Fruit fly (Drosophila melanogaster) whole organism, embryonic: ENCODE data around the gene CG7065.
A peak's percentile ranks its signal among the peaks of the same experiment; 100 is the strongest.

Experiments used
- B-H1 ChIP-seq: fragments of 200-800 bp; sonication (Bioruptor generic); IDR thresholded peaks from 3 replicates; pipeline ENCODE4 v1.3.6; 2022; ENCODE audit warnings: missing biosample characterization, missing genetic modification characterization
- BEAF-32 ChIP-seq: fragments of 200-800 bp; sonication (Bioruptor generic); optimal IDR thresholded peaks from 3 replicates; lab custom pipeline; 2017; ENCODE audit warnings: missing biosample characterization, missing genetic modification characterization, mild to moderate bottlenecking, moderate library complexity, missing genetic modification reagents
- Bgb ChIP-seq: fragments of 200-800 bp; sonication (Bioruptor generic); IDR thresholded peaks from 2 replicates; pipeline ENCODE4 v1.3.6; 2022; ENCODE audit warnings: missing biosample characterization, missing genetic modification characterization; ENCODE audit not compliant: partially characterized antibody
- Blimp-1 ChIP-seq: fragments of 200-800 bp; sonication (Bioruptor generic); optimal IDR thresholded peaks from 3 replicates; lab custom pipeline; 2018; ENCODE audit warnings: missing biosample characterization, missing genetic modification characterization, mild to moderate bottlenecking, moderate library complexity, missing genetic modification reagents
- CG10959 ChIP-seq: fragments of 200-800 bp; sonication (Bioruptor generic); IDR thresholded peaks from 2 replicates; pipeline ENCODE4 v1.3.6; 2022; ENCODE audit warnings: missing biosample characterization, missing genetic modification characterization
- CG11085 ChIP-seq: fragments of 200-800 bp; sonication (Bioruptor generic); IDR thresholded peaks from 2 replicates; pipeline ENCODE4 v1.3.6; 2022; ENCODE audit warnings: missing biosample characterization, missing genetic modification characterization
- CG12155 ChIP-seq: fragments of 200-800 bp; sonication (Bioruptor generic); optimal IDR thresholded peaks from 3 replicates; lab custom pipeline; 2016; ENCODE audit warnings: missing biosample characterization, missing genetic modification characterization
- CG13287 ChIP-seq: fragments of 200-800 bp; sonication (Bioruptor generic); IDR thresholded peaks from 2 replicates; pipeline ENCODE4 v1.3.6; 2022; ENCODE audit warnings: missing biosample characterization, missing genetic modification characterization; ENCODE audit not compliant: partially characterized antibody
- CG13894 ChIP-seq: fragments of 200-800 bp; sonication (Bioruptor generic); optimal IDR thresholded peaks from 3 replicates; lab custom pipeline; 2018; ENCODE audit warnings: missing biosample characterization, mild to moderate bottlenecking, missing genetic modification characterization, moderate library complexity
- CG1603 ChIP-seq: fragments of 200-800 bp; sonication (Bioruptor generic); optimal IDR thresholded peaks from 2 replicates; lab custom pipeline; 2019; ENCODE audit warnings: missing biosample characterization, mild to moderate bottlenecking, missing genetic modification characterization, moderate library complexity
- CG17385 ChIP-seq: fragments of 200-800 bp; sonication (Bioruptor generic); optimal IDR thresholded peaks from 3 replicates; lab custom pipeline; 2018; ENCODE audit warnings: missing biosample characterization, mild to moderate bottlenecking, missing genetic modification characterization
- CG1792 ChIP-seq: fragments of 200-800 bp; sonication (Bioruptor generic); optimal IDR thresholded peaks from 2 replicates; lab custom pipeline; 2016; ENCODE audit warnings: missing biosample characterization, missing genetic modification characterization
- CG18764 ChIP-seq: fragments of 200-800 bp; sonication (Bioruptor generic); optimal IDR thresholded peaks from 3 replicates; lab custom pipeline; 2016; ENCODE audit warnings: missing biosample characterization, missing genetic modification characterization
- CG2202 ChIP-seq: fragments of 200-800 bp; sonication (Bioruptor generic); optimal IDR thresholded peaks from 2 replicates; lab custom pipeline; 2018; ENCODE audit warnings: missing biosample characterization, mild to moderate bottlenecking, missing genetic modification characterization
- CG30020 ChIP-seq: fragments of 200-800 bp; optimal IDR thresholded peaks from 2 replicates; lab custom pipeline; 2019; ENCODE audit warnings: missing biosample characterization, mild to moderate bottlenecking, missing genetic modification characterization, moderate library complexity
- CG4707 ChIP-seq: fragments of 200-800 bp; sonication (Bioruptor generic); optimal IDR thresholded peaks from 2 replicates; lab custom pipeline; 2018; ENCODE audit warnings: missing biosample characterization, mild to moderate bottlenecking, missing genetic modification characterization, moderate library complexity
- CG4820 ChIP-seq: fragments of 200-800 bp; sonication (Bioruptor generic); optimal IDR thresholded peaks from 3 replicates; lab custom pipeline; 2016; ENCODE audit warnings: missing biosample characterization, missing genetic modification characterization
- CG6175 ChIP-seq: fragments of 200-800 bp; sonication (Bioruptor generic); IDR thresholded peaks from 3 replicates; pipeline ENCODE4 v1.3.6; 2022; ENCODE audit warnings: missing biosample characterization, missing genetic modification characterization
- CG6791 ChIP-seq: fragments of 200-800 bp; sonication (Bioruptor generic); IDR thresholded peaks from 3 replicates; pipeline ENCODE4 v1.3.6; 2022; ENCODE audit warnings: missing biosample characterization, missing genetic modification characterization; ENCODE audit not compliant: partially characterized antibody
- CG6854 ChIP-seq: fragments of 200-800 bp; sonication (Bioruptor generic); optimal IDR thresholded peaks from 3 replicates; lab custom pipeline; 2017; ENCODE audit warnings: missing biosample characterization, mild to moderate bottlenecking, missing genetic modification characterization
- CG8281 ChIP-seq: fragments of 200-800 bp; sonication (Bioruptor generic); optimal IDR thresholded peaks from 2 replicates; lab custom pipeline; 2018; ENCODE audit warnings: missing biosample characterization, mild to moderate bottlenecking, missing genetic modification characterization, moderate library complexity
- CG8388 ChIP-seq: fragments of 200-800 bp; sonication (Bioruptor generic); optimal IDR thresholded peaks from 2 replicates; lab custom pipeline; 2019; ENCODE audit warnings: missing biosample characterization, mild to moderate bottlenecking, missing genetic modification characterization, moderate library complexity
- CG9727 ChIP-seq: fragments of 200-800 bp; sonication (Bioruptor generic); optimal IDR thresholded peaks from 3 replicates; lab custom pipeline; 2017; ENCODE audit warnings: missing biosample characterization, mild to moderate bottlenecking, missing genetic modification characterization
- Chrac-16 ChIP-seq: fragments of 200-800 bp; sonication (Bioruptor generic); optimal IDR thresholded peaks from 3 replicates; lab custom pipeline; 2016; ENCODE audit warnings: missing biosample characterization, missing genetic modification characterization
- Dip2 ChIP-seq: fragments of 200-800 bp; sonication (Bioruptor generic); IDR thresholded peaks from 2 replicates; pipeline ENCODE4 v1.3.6; 2022; ENCODE audit warnings: missing biosample characterization, missing genetic modification characterization
- Dll ChIP-seq: fragments of 200-800 bp; sonication (Bioruptor generic); IDR thresholded peaks from 4 replicates; pipeline ENCODE4 v1.3.6; 2022; ENCODE audit warnings: missing biosample characterization, missing genetic modification characterization; ENCODE audit not compliant: partially characterized antibody
- Dp ChIP-seq: fragments of 200-800 bp; sonication (Bioruptor generic); optimal IDR thresholded peaks from 2 replicates; lab custom pipeline; 2018; ENCODE audit warnings: missing biosample characterization, mild to moderate bottlenecking, missing genetic modification characterization, moderate library complexity
- E2f2 ChIP-seq: fragments of 200-800 bp; sonication (Bioruptor generic); IDR thresholded peaks from 2 replicates; pipeline ENCODE4 v1.3.6; 2022; ENCODE audit warnings: missing biosample characterization, missing genetic modification characterization
- Fer2 ChIP-seq: fragments of 200-800 bp; sonication (Bioruptor generic); optimal IDR thresholded peaks from 2 replicates; lab custom pipeline; 2018; ENCODE audit warnings: missing biosample characterization, mild to moderate bottlenecking, missing genetic modification characterization, moderate library complexity
- H15 ChIP-seq: fragments of 200-800 bp; sonication (Bioruptor generic); IDR thresholded peaks from 3 replicates; pipeline ENCODE4 v1.3.6; 2022; ENCODE audit warnings: missing biosample characterization, missing genetic modification characterization
- Hand ChIP-seq: fragments of 200-800 bp; sonication (Bioruptor generic); optimal IDR thresholded peaks from 2 replicates; lab custom pipeline; 2017; ENCODE audit warnings: mild to moderate bottlenecking, missing biosample characterization, missing genetic modification reagents, missing genetic modification characterization
- Med ChIP-seq: fragments of 200-800 bp; sonication (Bioruptor generic); peaks from one replicate; lab custom pipeline; 2016; ENCODE audit warnings: missing biosample characterization, missing genetic modification characterization, mild to moderate bottlenecking, inconsistent platforms, moderate library complexity
- NC2α ChIP-seq: fragments of 200-800 bp; sonication (Bioruptor generic); optimal IDR thresholded peaks from 2 replicates; lab custom pipeline; 2016; ENCODE audit warnings: missing biosample characterization, missing genetic modification characterization
- Scr ChIP-seq: fragments of 200-800 bp; sonication (Bioruptor generic); IDR thresholded peaks from 2 replicates; pipeline ENCODE4 v1.3.6; 2022; ENCODE audit warnings: missing biosample characterization, missing genetic modification characterization; ENCODE audit not compliant: partially characterized antibody
- Spps ChIP-seq: fragments of 200-800 bp; sonication (Bioruptor generic); optimal IDR thresholded peaks from 2 replicates; lab custom pipeline; 2018; ENCODE audit warnings: missing biosample characterization, mild to moderate bottlenecking, missing genetic modification characterization
- Sry-δ ChIP-seq: fragments of 200-800 bp; sonication (Bioruptor generic); optimal IDR thresholded peaks from 2 replicates; lab custom pipeline; 2016; ENCODE audit warnings: missing biosample characterization, missing genetic modification characterization
- amos ChIP-seq: fragments of 200-800 bp; sonication (Bioruptor generic); IDR thresholded peaks from 2 replicates; pipeline ENCODE4 v1.3.6; 2022; ENCODE audit warnings: missing biosample characterization, missing genetic modification characterization; ENCODE audit not compliant: partially characterized antibody
- chn ChIP-seq: fragments of 200-800 bp; sonication (Bioruptor generic); optimal IDR thresholded peaks from 2 replicates; lab custom pipeline; 2016; ENCODE audit warnings: missing biosample characterization, missing genetic modification characterization
- ci ChIP-seq: fragments of 200-800 bp; sonication (Bioruptor generic); IDR thresholded peaks from 3 replicates; pipeline ENCODE4 v1.3.6; 2022; ENCODE audit warnings: missing biosample characterization, missing genetic modification characterization
- dati ChIP-seq: fragments of 200-800 bp; sonication (Bioruptor generic); IDR thresholded peaks from 2 replicates; pipeline ENCODE4 v1.3.6; 2022; ENCODE audit warnings: missing biosample characterization, missing genetic modification characterization
- eyg ChIP-seq: fragments of 200-800 bp; sonication (Bioruptor generic); optimal IDR thresholded peaks from 3 replicates; lab custom pipeline; 2016; ENCODE audit warnings: missing biosample characterization, missing genetic modification characterization
- gce ChIP-seq: fragments of 200-800 bp; sonication (Bioruptor generic); IDR thresholded peaks from 3 replicates; pipeline ENCODE4 v1.3.6; 2022; ENCODE audit warnings: missing biosample characterization, missing genetic modification characterization
- gro ChIP-seq: fragments of 200-800 bp; sonication (Bioruptor generic); optimal IDR thresholded peaks from 2 replicates; lab custom pipeline; 2016; ENCODE audit warnings: missing biosample characterization, missing genetic modification characterization
- gsb ChIP-seq: fragments of 200-800 bp; sonication (Bioruptor generic); IDR thresholded peaks from 2 replicates; pipeline ENCODE4 v1.3.6; 2022; ENCODE audit warnings: missing biosample characterization, missing genetic modification characterization
- hb ChIP-seq: fragments of 200-800 bp; sonication (Bioruptor generic); IDR thresholded peaks from 3 replicates; pipeline ENCODE4 v1.3.6; 2022; ENCODE audit warnings: missing biosample characterization, missing genetic modification characterization; ENCODE audit not compliant: partially characterized antibody
- lab ChIP-seq: fragments of 200-800 bp; sonication (Bioruptor generic); optimal IDR thresholded peaks from 3 replicates; lab custom pipeline; 2017; ENCODE audit warnings: missing biosample characterization, missing genetic modification characterization, mild to moderate bottlenecking, moderate library complexity, missing genetic modification reagents
- lilli ChIP-seq: fragments of 200-800 bp; sonication (Bioruptor generic); optimal IDR thresholded peaks from 3 replicates; lab custom pipeline; 2016; ENCODE audit warnings: missing biosample characterization, missing genetic modification characterization
- mld ChIP-seq: fragments of 200-800 bp; sonication (Bioruptor generic); IDR thresholded peaks from 3 replicates; pipeline ENCODE4 v1.3.6; 2022; ENCODE audit warnings: missing biosample characterization, missing genetic modification characterization; ENCODE audit not compliant: partially characterized antibody
- peb ChIP-seq: fragments of 200-800 bp; sonication (Bioruptor generic); IDR thresholded peaks from 2 replicates; pipeline ENCODE4 v1.3.6; 2022; ENCODE audit warnings: missing biosample characterization, missing genetic modification characterization
- salm ChIP-seq: fragments of 200-800 bp; sonication (Bioruptor generic); optimal IDR thresholded peaks from 2 replicates; lab custom pipeline; 2018; ENCODE audit warnings: missing biosample characterization, mild to moderate bottlenecking, missing genetic modification characterization

CG7065 gene

dm6 chrX:9156388-9156823 lies 14.1 kb downstream of the CG7065 start, which contains the start of gene His3.3B:
Gene His3.3B (minus strand): TSS chrX:9156669.
- peak; percentile 90 for TF ChIP-seq Sry-δ (GFP tag; lab: Kevin White, UChicago)
- peak; percentile 4 for TF ChIP-seq CG4707 (GFP tag; lab: Kevin White, UChicago)
- peak; percentile 23 for TF ChIP-seq Hand
- no peak for TF ChIP-seq gsb
- TF ChIP-seq Chrac-16, result no peak
- TF ChIP-seq BEAF-32 (GFP tag; lab: Kevin White, UChicago), result peak; percentile 60
- TF ChIP-seq ci (GFP tag; lab: Robert Waterston, UW), result peak; percentile 58; the same call in 1 of the 3 replicates
- TF ChIP-seq mld, result peak; percentile 28; the same call in 1 of the 3 replicates
- peak; percentile 44 for TF ChIP-seq CG1603 (tag; lab: Kevin White, UChicago)
- no peak for TF ChIP-seq CG6175
- no peak for TF ChIP-seq chn (GFP tag; lab: Kevin White, UChicago)
- TF ChIP-seq CG9727 (GFP tag; lab: Kevin White, UChicago), result no peak
- no peak for TF ChIP-seq H15 (GFP tag; lab: Robert Waterston, UW)
- TF ChIP-seq Dip2, result no peak
- TF ChIP-seq CG8281 (tag; lab: Kevin White, UChicago), result no peak
- TF ChIP-seq peb (GFP tag; lab: Robert Waterston, UW), result no peak
- no peak for TF ChIP-seq dati (GFP tag; lab: Robert Waterston, UW)
- no peak for TF ChIP-seq CG4820 (GFP tag; lab: Kevin White, UChicago)
- no peak for TF ChIP-seq CG11085 (GFP tag; lab: Robert Waterston, UW)
- peak; percentile 49 for TF ChIP-seq lab (GFP tag; lab: Kevin White, UChicago)
- peak; percentile 90 for TF ChIP-seq E2f2 (GFP tag; lab: Robert Waterston, UW)
- 0 out of 3 replicates have a peak, but pooled peaks have one; percentile 39 for TF ChIP-seq CG6791 (GFP tag; lab: Robert Waterston, UW)
- TF ChIP-seq CG6854 (GFP tag; lab: Kevin White, UChicago), result peak; percentile 60
- TF ChIP-seq Med (GFP tag; lab: Kevin White, UChicago), result peak; percentile 85
- TF ChIP-seq Dll, result peak; percentile 56; the same call in 1 of the 4 replicates
- peak; percentile 61 for TF ChIP-seq CG13287 (GFP tag; lab: Robert Waterston, UW)
- TF ChIP-seq CG17385, result peak; percentile 17
- TF ChIP-seq CG30020, result peak; percentile 20
- peak; percentile 81 for TF ChIP-seq Dp (GFP tag; lab: Kevin White, UChicago)
- no peak for TF ChIP-seq CG2202 (tag; lab: Kevin White, UChicago)
- no peak for TF ChIP-seq eyg (GFP tag; lab: Kevin White, UChicago)
- TF ChIP-seq Bgb (GFP tag; lab: Robert Waterston, UW), result peak; percentile 48; the same call in 1 of the 2 replicates
- no peak for TF ChIP-seq gce
- TF ChIP-seq NC2α (GFP tag; lab: Kevin White, UChicago), result no peak
- peak; percentile 25 for TF ChIP-seq gro (GFP tag; lab: Kevin White, UChicago)
- TF ChIP-seq Blimp-1, result no peak
- TF ChIP-seq CG13894 (tag; lab: Kevin White, UChicago), result peak; percentile 38
- no peak for TF ChIP-seq Spps
- peak; percentile 56; the same call in 1 of the 2 replicates for TF ChIP-seq amos
- TF ChIP-seq CG18764 (GFP tag; lab: Kevin White, UChicago), result no peak
- TF ChIP-seq hb, result no peak
- peak; percentile 41 for TF ChIP-seq Scr
- TF ChIP-seq lilli (GFP tag; lab: Kevin White, UChicago), result peak; percentile 22
- TF ChIP-seq CG12155 (GFP tag; lab: Kevin White, UChicago), result peak; percentile 34
- TF ChIP-seq salm (tag; lab: Kevin White, UChicago), result no peak
- no peak for TF ChIP-seq CG1792 (GFP tag; lab: Kevin White, UChicago)
- no peak for TF ChIP-seq CG8388
- TF ChIP-seq B-H1, result no peak
- TF ChIP-seq Fer2, result no peak
- no peak for TF ChIP-seq CG10959 (GFP tag; lab: Robert Waterston, UW)
